Fruit fly (Drosophila melanogaster): ENCODE measurements around the gene CG13458.
A peak's percentile ranks its signal among the peaks of the same experiment; 100 is the strongest.

The CG13458 gene

dm6 chr3L:15158330-15159114 is 45.2 kb downstream of the CG13458 start, which contains the start of the genes Msh6 and Prp31 (continued):
- TF ChIP-seq CG10959 (GFP tag; IDR thresholded peaks at IDR 0.05) (no peak), fd102C (GFP tag; optimal IDR thresholded peaks at IDR 0.05) (no peak), CG12104 (GFP tag; optimal IDR thresholded peaks at IDR 0.05) (peak; percentile 64), Dp (GFP tag; optimal IDR thresholded peaks at IDR 0.05) (peak; percentile 51), CG18262 (tag; optimal IDR thresholded peaks at IDR 0.05) (peak; percentile 70), Lhr (GFP tag; optimal IDR thresholded peaks at IDR 0.05) (peak; percentile 56), CG31388 (GFP tag; optimal IDR thresholded peaks at IDR 0.05) (no peak), grau (tag; optimal IDR thresholded peaks at IDR 0.05) (peak; percentile 82), ash1 (GFP tag; optimal IDR thresholded peaks at IDR 0.05) (no peak), NFAT (GFP tag; IDR thresholded peaks at IDR 0.05) (peak; percentile 27; the same call in 1 of the 2 replicates), CG34422 (GFP tag; IDR thresholded peaks at IDR 0.05) (peak; percentile 28; the same call in 2 of the 3 replicates), maf-S (GFP tag; optimal IDR thresholded peaks at IDR 0.05) (no peak), psq (GFP tag; optimal IDR thresholded peaks at IDR 0.05) (peak; percentile 46), h (optimal IDR thresholded peaks at IDR 0.05) (no peak), knrl (GFP tag; IDR thresholded peaks at IDR 0.05; ENCODE audit: partially characterized antibody) (no peak), ERR (GFP tag; optimal IDR thresholded peaks at IDR 0.05) (no peak), zen (tag; optimal IDR thresholded peaks at IDR 0.05) (peak; percentile 53), ind (GFP tag; optimal IDR thresholded peaks at IDR 0.05) (peak; percentile 79), gsb (GFP tag; IDR thresholded peaks at IDR 0.05) (no peak), mirr (GFP tag; optimal IDR thresholded peaks at IDR 0.05) (no peak), CG10654 (GFP tag; optimal IDR thresholded peaks at IDR 0.05) (peak; percentile 52), nerfin-1 (tag; optimal IDR thresholded peaks at IDR 0.05) (peak; percentile 75), CG1529 (GFP tag; optimal IDR thresholded peaks at IDR 0.05) (peak; percentile 38), Atf-2 (GFP tag; optimal IDR thresholded peaks at IDR 0.05) (peak; percentile 70), schlank (tag; optimal IDR thresholded peaks at IDR 0.05) (no peak), Doc2 (GFP tag; IDR thresholded peaks at IDR 0.05) (no peak), caup (GFP tag; optimal IDR thresholded peaks at IDR 0.05; ENCODE audit: severe bottlenecking) (no peak), fd96Cb (tag; optimal IDR thresholded peaks at IDR 0.05) (peak; percentile 79), CG7963 (GFP tag; IDR thresholded peaks at IDR 0.05; ENCODE audit: partially characterized antibody) (no peak), CG16813 (GFP tag; IDR thresholded peaks at IDR 0.05; ENCODE audit: partially characterized antibody) (no peak; the same call in 2 of the 3 replicates), row (GFP tag; IDR thresholded peaks at IDR 0.05) (peak; percentile 82), cad (GFP tag; optimal IDR thresholded peaks at IDR 0.05) (no peak), Bgb (GFP tag; IDR thresholded peaks at IDR 0.05; ENCODE audit: partially characterized antibody) (no peak), CG33557 (GFP tag; optimal IDR thresholded peaks at IDR 0.05) (peak; percentile 65), fru (optimal IDR thresholded peaks at IDR 0.05) (no peak), gfzf (GFP tag; optimal IDR thresholded peaks at IDR 0.05) (peak; percentile 79), Side (GFP tag; optimal IDR thresholded peaks at IDR 0.05) (peak; percentile 24), aop (GFP tag; IDR thresholded peaks at IDR 0.05) (no peak), CG14710 (tag; optimal IDR thresholded peaks at IDR 0.05) (peak; percentile 84), fu2 (GFP tag; optimal IDR thresholded peaks at IDR 0.05) (peak; percentile 67), CG18764 (GFP tag; optimal IDR thresholded peaks at IDR 0.05) (peak; percentile 57), CG6175 (GFP tag; IDR thresholded peaks at IDR 0.05) (no peak), her (GFP tag; optimal IDR thresholded peaks at IDR 0.05) (no peak), Med (GFP tag) (peak; percentile 53), CG30020 (tag; optimal IDR thresholded peaks at IDR 0.05) (peak; percentile 72), ttk (GFP tag; IDR thresholded peaks at IDR 0.05) (no peak), insv (GFP tag; optimal IDR thresholded peaks at IDR 0.05) (peak in 1 of 2 experiments; percentile 23), so (GFP tag; IDR thresholded peaks at IDR 0.05) (0 out of 3 replicates have a peak, but pooled peaks have one; percentile 47), Awh (GFP tag; IDR thresholded peaks at IDR 0.05) (no peak), rib (GFP tag; IDR thresholded peaks at IDR 0.05) (no peak)

Measured in whole organism, embryonic.